Fruit fly (Drosophila melanogaster): ENCODE results near the gene CG11951.

CG11951 gene

dm6 chr3R:29211702-29212101, 26.8 kb downstream of the CG11951 start (continued):
- TF ChIP-seq Eip75B (GFP tag; optimal IDR thresholded peaks at IDR 0.05) (no peak), CG11902 (GFP tag; optimal IDR thresholded peaks at IDR 0.05) (no peak), CG4318 (GFP tag; optimal IDR thresholded peaks at IDR 0.05) (no peak), eg (GFP tag; IDR thresholded peaks at IDR 0.05) (peak; percentile 54; the same call in 1 of the 3 replicates), Hr38 (GFP tag; optimal IDR thresholded peaks at IDR 0.05) (no peak), lz (GFP tag; optimal IDR thresholded peaks at IDR 0.05) (no peak), CG8632 (GFP tag; optimal IDR thresholded peaks at IDR 0.05) (no peak), CG8119 (GFP tag; IDR thresholded peaks at IDR 0.05) (peak; percentile 56), fd85E (GFP tag; optimal IDR thresholded peaks at IDR 0.05) (no peak), dsx (GFP tag; optimal IDR thresholded peaks at IDR 0.05; ENCODE audit: poor library complexity, severe bottlenecking) (no peak), ss (GFP tag; optimal IDR thresholded peaks at IDR 0.05) (no peak), fd59A (GFP tag; optimal IDR thresholded peaks at IDR 0.05) (no peak), CG6792 (GFP tag; optimal IDR thresholded peaks at IDR 0.05) (no peak), Lpt (GFP tag; optimal IDR thresholded peaks at IDR 0.05) (peak; percentile 37), CG34406 (GFP tag; optimal IDR thresholded peaks at IDR 0.05) (no peak), CG7368 (GFP tag; optimal IDR thresholded peaks at IDR 0.05) (no peak), spab (GFP tag; optimal IDR thresholded peaks at IDR 0.05) (no peak), OdsH (GFP tag; optimal IDR thresholded peaks at IDR 0.05) (peak; percentile 11), pdm3 (GFP tag; optimal IDR thresholded peaks at IDR 0.05) (no peak), CG15336 (GFP tag; IDR thresholded peaks at IDR 0.05) (peak; percentile 35), CG1621 (tag; optimal IDR thresholded peaks at IDR 0.05) (no peak), Hr4 (GFP tag; optimal IDR thresholded peaks at IDR 0.05) (peak; percentile 23), CG31627 (GFP tag; optimal IDR thresholded peaks at IDR 0.05) (no peak), CG6808 (GFP tag; optimal IDR thresholded peaks at IDR 0.05) (no peak), net (GFP tag; optimal IDR thresholded peaks at IDR 0.05) (no peak), Met (GFP tag; optimal IDR thresholded peaks at IDR 0.05) (no peak), Sox102F (GFP tag; optimal IDR thresholded peaks at IDR 0.05) (no peak), svp (GFP tag) (peak; percentile 21), CG11762 (GFP tag; optimal IDR thresholded peaks at IDR 0.05; ENCODE audit: insufficient read depth) (peak; percentile 35), salr (GFP tag; optimal IDR thresholded peaks at IDR 0.05) (no peak)

- TF ChIP-seq pdm3 (GFP tag; optimal IDR thresholded peaks at IDR 0.05) (peak; percentile 81), cyc (GFP tag; optimal IDR thresholded peaks at IDR 0.05) (peak; percentile 23), Hr38 (GFP tag; optimal IDR thresholded peaks at IDR 0.05) (peak; percentile 14), acj6 (GFP tag; optimal IDR thresholded peaks at IDR 0.05) (peak; percentile 67), CG7368 (GFP tag; optimal IDR thresholded peaks at IDR 0.05) (peak; percentile 19), CG6854 (GFP tag; optimal IDR thresholded peaks at IDR 0.05) (peak; percentile 90), CG32006 (GFP tag; optimal IDR thresholded peaks at IDR 0.05) (peak; percentile 90), Sox14 (GFP tag; optimal IDR thresholded peaks at IDR 0.05) (peak; percentile 56), Hr4 (GFP tag; optimal IDR thresholded peaks at IDR 0.05) (peak; percentile 91), fkh (GFP tag; optimal IDR thresholded peaks at IDR 0.05) (peak; percentile 15), lz (GFP tag; optimal IDR thresholded peaks at IDR 0.05) (peak; percentile 32), CG9139 (GFP tag; optimal IDR thresholded peaks at IDR 0.05) (peak; percentile 69), Hr39 (GFP tag; optimal IDR thresholded peaks at IDR 0.05) (peak; percentile 4), CG6808 (GFP tag; optimal IDR thresholded peaks at IDR 0.05) (peak; percentile 75), achi (GFP tag; optimal IDR thresholded peaks at IDR 0.05) (peak; percentile 53), Eip75B (GFP tag; optimal IDR thresholded peaks at IDR 0.05) (peak; percentile 65), CG3919 (GFP tag; optimal IDR thresholded peaks at IDR 0.05) (peak; percentile 55), Met (GFP tag; optimal IDR thresholded peaks at IDR 0.05) (peak; percentile 43), Lpt (GFP tag; optimal IDR thresholded peaks at IDR 0.05) (peak; percentile 71), fd85E (GFP tag; optimal IDR thresholded peaks at IDR 0.05) (no peak), net (GFP tag; optimal IDR thresholded peaks at IDR 0.05) (peak; percentile 74), Eip78C (GFP tag) (peak; percentile 82), Gug (GFP tag; IDR thresholded peaks at IDR 0.05) (peak; percentile 61), CG16779 (tag; optimal IDR thresholded peaks at IDR 0.05) (peak; percentile 57), svp (GFP tag) (peak; percentile 72), CG6163 (GFP tag; IDR thresholded peaks at IDR 0.05) (peak; percentile 85), salr (GFP tag; optimal IDR thresholded peaks at IDR 0.05) (peak; percentile 43 to 63), Sox15 (GFP tag; optimal IDR thresholded peaks at IDR 0.05) (peak; percentile 48), CG8319 (GFP tag; optimal IDR thresholded peaks at IDR 0.05) (peak; percentile 1), CG11294 (GFP tag; IDR thresholded peaks at IDR 0.05) (peak; percentile 71; the same call in 1 of the 2 replicates), CG11902 (GFP tag; optimal IDR thresholded peaks at IDR 0.05) (no peak), ss (GFP tag; optimal IDR thresholded peaks at IDR 0.05) (peak; percentile 82 to 83)
Measured at dm6 chr3R:29210542-29211393, 27.8 kb downstream of the CG11951 start.
